Worm (Caenorhabditis elegans): ENCODE results near the gene txt-17.

DNA sequence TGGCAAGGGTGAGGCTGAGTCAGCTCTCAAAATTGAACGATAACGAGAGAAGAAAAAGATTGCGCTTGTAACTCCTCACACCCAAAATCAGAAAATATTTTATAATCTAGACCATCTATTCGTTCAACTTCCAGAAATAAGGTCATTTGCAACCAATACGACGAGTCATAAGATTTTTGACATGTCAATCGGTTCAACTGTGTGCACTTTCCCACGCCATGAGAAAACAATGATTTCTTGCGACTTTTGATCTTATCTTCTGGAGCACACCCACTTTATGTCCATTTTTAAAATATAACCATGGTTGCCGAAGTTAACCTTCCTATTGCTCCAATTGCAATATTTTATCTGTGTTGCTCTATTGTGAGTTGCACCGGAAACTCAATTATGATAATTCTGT lies 35.9 kb downstream of the txt-17 start, which contains the start of gene srsx-32:
- TF ChIP-seq egl-27 (tag; optimal IDR thresholded peaks at IDR 0.05) = no peak
- no peak for TF ChIP-seq R02D3.7 (tag; optimal IDR thresholded peaks at IDR 0.05)
- TF ChIP-seq ama-1 (optimal IDR thresholded peaks at IDR 0.05) = no peak
- TF ChIP-seq ztf-4 (tag; optimal IDR thresholded peaks at IDR 0.05) = no peak
- TF ChIP-seq zag-1 (tag; optimal IDR thresholded peaks at IDR 0.05) = no peak
- no peak for TF ChIP-seq unc-62 (GFP tag; optimal IDR thresholded peaks at IDR 0.05)
